Worm (Caenorhabditis elegans) whole organism, L4 larva: ENCODE results near the gene C27B7.7.

Experiments used
- D1046.2 ChIP-seq: fragments of 200-800 bp; sonication (Bioruptor generic); IDR thresholded peaks from 2 replicates; pipeline ENCODE4 v1.3.6; 2022; ENCODE audit warnings: missing genetic modification characterization, missing compliant biosample characterization
- F10B5.3 ChIP-seq: sonication (generic microtip); optimal IDR thresholded peaks from 2 replicates; lab custom pipeline; 2016; ENCODE audit warnings: mild to moderate bottlenecking, missing genetic modification characterization, missing compliant biosample characterization
- F49E8.2 ChIP-seq: sonication (generic microtip); optimal IDR thresholded peaks from 2 replicates; lab custom pipeline; 2016; ENCODE audit warnings: missing compliant biosample characterization, mild to moderate bottlenecking, missing genetic modification characterization, borderline replicate concordance
- T20F7.1 ChIP-seq: fragments of 200-800 bp; sonication (Bioruptor generic); optimal IDR thresholded peaks from 2 replicates; lab custom pipeline; 2018; ENCODE audit warnings: mild to moderate bottlenecking, missing genetic modification characterization, missing compliant biosample characterization
- T26A8.4 ChIP-seq: fragments of 200-800 bp; sonication (Bioruptor generic); IDR thresholded peaks from 2 replicates; pipeline ENCODE4 v1.3.6; 2022; ENCODE audit warnings: missing genetic modification characterization, missing compliant biosample characterization
- Y105C5A.15 ChIP-seq: fragments of 200-800 bp; sonication (Bioruptor generic); IDR thresholded peaks from 2 replicates; pipeline ENCODE4 v1.3.6; 2022; ENCODE audit warnings: missing genetic modification characterization, missing compliant biosample characterization
- Y48G9A.11 ChIP-seq: fragments of 200-800 bp; sonication (Bioruptor generic); IDR thresholded peaks from 2 replicates; pipeline ENCODE4 v1.3.6; 2022; ENCODE audit warnings: missing genetic modification reagents, missing genetic modification characterization, missing compliant biosample characterization
- ZK337.2 ChIP-seq: fragments of 200-800 bp; sonication (Bioruptor generic); IDR thresholded peaks from 2 replicates; pipeline ENCODE4 v1.3.6; 2022; ENCODE audit warnings: missing genetic modification reagents, missing genetic modification characterization, missing compliant biosample characterization
- aha-1 ChIP-seq: fragments of 150-350 bp; peaks from one replicate; lab custom pipeline; 2014; ENCODE audit warnings: missing biosample characterization, missing genetic modification characterization
- ama-1 ChIP-seq: fragments of 150-350 bp; optimal IDR thresholded peaks from 2 replicates; lab custom pipeline; 2014; ENCODE audit warnings: inconsistent platforms, mixed read lengths
- arid-1 ChIP-seq: fragments of 200-800 bp; sonication (Bioruptor generic); conservative IDR thresholded peaks from 2 replicates; pipeline ENCODE4 v1.3.6; 2022; ENCODE audit warnings: missing genetic modification reagents, missing genetic modification characterization, missing compliant biosample characterization
- ceh-28 ChIP-seq: fragments of 150-350 bp; optimal IDR thresholded peaks from 2 replicates; lab custom pipeline; 2014; ENCODE audit warnings: missing biosample characterization, missing genetic modification reagents, missing genetic modification characterization
- cey-2 ChIP-seq: sonication (generic microtip); optimal IDR thresholded peaks from 3 replicates; lab custom pipeline; 2017; ENCODE audit warnings: missing genetic modification characterization, mild to moderate bottlenecking, missing compliant biosample characterization, antibody characterized with exemption, borderline replicate concordance; ENCODE audit not compliant: insufficient read depth
- daf-12 ChIP-seq: fragments of 150-350 bp; optimal IDR thresholded peaks from 2 replicates; lab custom pipeline; 2014; ENCODE audit warnings: missing biosample characterization, missing genetic modification reagents, missing genetic modification characterization
- daf-16 ChIP-seq, 3 experiments: sonication (generic microtip); optimal IDR thresholded peaks; 2 replicates each; lab custom pipeline; 2016 to 2017; ENCODE audit warnings: missing genetic modification characterization in 3 of 3, missing genetic modification reagents in 3 of 3, mild to moderate bottlenecking in 2 of 3, missing compliant biosample characterization in 2 of 3, missing biosample characterization in 1 of 3, moderate library complexity in 1 of 3
- dve-1 ChIP-seq: sonication (generic microtip); optimal IDR thresholded peaks from 2 replicates; lab custom pipeline; 2017; ENCODE audit warnings: antibody characterized with exemption, mild to moderate bottlenecking, missing genetic modification characterization, missing compliant biosample characterization; ENCODE audit not compliant: insufficient read depth
- fkh-10 ChIP-seq: fragments of 150-350 bp; optimal IDR thresholded peaks from 2 replicates; lab custom pipeline; 2014; ENCODE audit warnings: missing biosample characterization, missing genetic modification reagents, missing genetic modification characterization
- fos-1 ChIP-seq: fragments of 150-350 bp; optimal IDR thresholded peaks from 2 replicates; lab custom pipeline; 2014; ENCODE audit warnings: missing biosample characterization, missing genetic modification characterization
- gei-8 ChIP-seq: fragments of 200-800 bp; sonication (Bioruptor generic); optimal IDR thresholded peaks from 2 replicates; lab custom pipeline; 2018; ENCODE audit warnings: mild to moderate bottlenecking, missing genetic modification characterization, missing compliant biosample characterization
- hlh-11 ChIP-seq: fragments of 200-800 bp; sonication (Bioruptor generic); optimal IDR thresholded peaks from 2 replicates; lab custom pipeline; 2018; ENCODE audit warnings: mild to moderate bottlenecking, missing genetic modification characterization, missing compliant biosample characterization
- hlh-30 ChIP-seq: sonication (generic microtip); optimal IDR thresholded peaks from 2 replicates; lab custom pipeline; 2017; ENCODE audit warnings: antibody characterized with exemption, mild to moderate bottlenecking, missing genetic modification characterization, missing compliant biosample characterization; ENCODE audit not compliant: insufficient read depth
- hmg-1.1 ChIP-seq: fragments of 200-800 bp; sonication (Bioruptor generic); IDR thresholded peaks from 2 replicates; pipeline ENCODE4 v1.3.6; 2022; ENCODE audit warnings: missing genetic modification reagents, missing genetic modification characterization, missing compliant biosample characterization
- lin-1 ChIP-seq: fragments of 200-800 bp; sonication (Bioruptor generic); IDR thresholded peaks from 2 replicates; pipeline ENCODE4 v1.3.6; 2022; ENCODE audit warnings: missing genetic modification reagents, missing genetic modification characterization, missing compliant biosample characterization
- lin-15B ChIP-seq: fragments of 150-350 bp; sonication (generic microtip); optimal IDR thresholded peaks from 3 replicates; lab custom pipeline; 2014; ENCODE audit warnings: missing biosample characterization, missing genetic modification characterization
- lir-3 ChIP-seq: sonication (generic microtip); optimal IDR thresholded peaks from 2 replicates; lab custom pipeline; 2016; ENCODE audit warnings: mild to moderate bottlenecking, missing genetic modification characterization, missing compliant biosample characterization
- lsy-2 ChIP-seq, 2 experiments: fragments of 150-350 bp in 1 of 2; sonication (generic microtip) in 1 of 2; optimal IDR thresholded peaks; 2 replicates each; lab custom pipeline; 2014 to 2017; ENCODE audit warnings: missing biosample characterization in 2 of 2, missing genetic modification characterization in 2 of 2
- mdl-1 ChIP-seq, 2 experiments: fragments of 150-350 bp in 1 of 2; sonication (generic microtip) in 1 of 2; optimal IDR thresholded peaks; 2 replicates each; lab custom pipeline; 2014 to 2017; ENCODE audit warnings: missing biosample characterization in 2 of 2, missing genetic modification characterization in 2 of 2
- mdt-29 ChIP-seq: fragments of 200-800 bp; sonication (Bioruptor generic); IDR thresholded peaks from 2 replicates; pipeline ENCODE4 v1.3.6; 2022; ENCODE audit warnings: missing genetic modification reagents, missing genetic modification characterization, missing compliant biosample characterization
- mep-1 ChIP-seq: fragments of 150-350 bp; sonication (generic microtip); optimal IDR thresholded peaks from 3 replicates; lab custom pipeline; 2014; ENCODE audit warnings: missing biosample characterization, missing genetic modification characterization
- mes-2 ChIP-seq: sonication (generic microtip); optimal IDR thresholded peaks from 2 replicates; lab custom pipeline; 2016; ENCODE audit warnings: missing genotype, mild to moderate bottlenecking, missing genetic modification characterization, missing compliant biosample characterization; ENCODE audit not compliant: poor library complexity, severe bottlenecking
- mxl-3 ChIP-seq: fragments of 200-800 bp; sonication (Bioruptor generic); optimal IDR thresholded peaks from 2 replicates; lab custom pipeline; 2018; ENCODE audit warnings: mild to moderate bottlenecking, missing genetic modification characterization, missing compliant biosample characterization
- nhr-10 ChIP-seq: fragments of 150-350 bp; optimal IDR thresholded peaks from 2 replicates; lab custom pipeline; 2014; ENCODE audit warnings: missing biosample characterization, missing genetic modification characterization
- nhr-11 ChIP-seq: fragments of 150-350 bp; optimal IDR thresholded peaks from 2 replicates; lab custom pipeline; 2014; ENCODE audit warnings: missing biosample characterization, missing genetic modification characterization
- nhr-25 ChIP-seq: sonication (generic microtip); optimal IDR thresholded peaks from 2 replicates; lab custom pipeline; 2017; ENCODE audit warnings: missing genetic modification characterization, mild to moderate bottlenecking, missing compliant biosample characterization, antibody characterized with exemption, moderate library complexity, borderline replicate concordance; ENCODE audit not compliant: insufficient read depth
- nhr-28 ChIP-seq: fragments of 150-350 bp; optimal IDR thresholded peaks from 2 replicates; lab custom pipeline; 2014; ENCODE audit warnings: missing biosample characterization, missing genetic modification characterization
- nhr-48 ChIP-seq: sonication (generic microtip); optimal IDR thresholded peaks from 2 replicates; lab custom pipeline; 2016; ENCODE audit warnings: mild to moderate bottlenecking, missing genetic modification characterization, missing compliant biosample characterization
- nhr-77 ChIP-seq: fragments of 150-350 bp; optimal IDR thresholded peaks from 2 replicates; lab custom pipeline; 2014; ENCODE audit warnings: missing biosample characterization, missing genetic modification characterization
- pha-4 ChIP-seq, 2 experiments: fragments of 150-350 bp in 1 of 2; fragments of 200-800 bp in 1 of 2; sonication (Bioruptor generic) in 1 of 2; IDR thresholded peaks in 1 of 2; optimal IDR thresholded peaks in 1 of 2; 2 replicates each; pipeline versions ENCODE4 v1.3.6 to Lab custom; 2014 to 2022; ENCODE audit warnings: missing genetic modification characterization in 2 of 2, missing genetic modification reagents in 2 of 2, missing biosample characterization in 1 of 2, missing compliant biosample characterization in 1 of 2
- saeg-2 ChIP-seq: fragments of 200-800 bp; sonication (Bioruptor generic); IDR thresholded peaks from 2 replicates; pipeline ENCODE4 v1.3.6; 2022; ENCODE audit warnings: missing genetic modification reagents, missing genetic modification characterization, missing compliant biosample characterization
- sdz-12 ChIP-seq: fragments of 200-800 bp; sonication (Bioruptor generic); optimal IDR thresholded peaks from 2 replicates; lab custom pipeline; 2018; ENCODE audit warnings: mild to moderate bottlenecking, missing genetic modification characterization, missing compliant biosample characterization
- snpc-1.2 ChIP-seq: fragments of 200-800 bp; sonication (Bioruptor generic); IDR thresholded peaks from 2 replicates; pipeline ENCODE4 v1.3.6; 2022; ENCODE audit warnings: missing genetic modification reagents, missing genetic modification characterization, missing compliant biosample characterization
- snpc-4 ChIP-seq: fragments of 150-350 bp; optimal IDR thresholded peaks from 2 replicates; lab custom pipeline; 2014; ENCODE audit warnings: missing biosample characterization, missing genetic modification characterization
- unc-62 ChIP-seq, 3 experiments: fragments of 150-350 bp in 1 of 3; sonication (generic microtip); optimal IDR thresholded peaks in 2 of 3; peaks in 1 of 3; 1 replicate in 1 of 3; 2 replicates in 2 of 3; lab custom pipeline; 2014 to 2017; ENCODE audit warnings: missing biosample characterization in 3 of 3, missing genetic modification characterization in 3 of 3, missing genetic modification reagents in 3 of 3, missing genotype in 1 of 3
- vab-7 ChIP-seq: fragments of 200-800 bp; sonication (Bioruptor generic); IDR thresholded peaks from 2 replicates; pipeline ENCODE4 v1.3.6; 2022; ENCODE audit warnings: missing genetic modification reagents, missing genetic modification characterization, missing compliant biosample characterization

C27B7.7 gene

DNA sequence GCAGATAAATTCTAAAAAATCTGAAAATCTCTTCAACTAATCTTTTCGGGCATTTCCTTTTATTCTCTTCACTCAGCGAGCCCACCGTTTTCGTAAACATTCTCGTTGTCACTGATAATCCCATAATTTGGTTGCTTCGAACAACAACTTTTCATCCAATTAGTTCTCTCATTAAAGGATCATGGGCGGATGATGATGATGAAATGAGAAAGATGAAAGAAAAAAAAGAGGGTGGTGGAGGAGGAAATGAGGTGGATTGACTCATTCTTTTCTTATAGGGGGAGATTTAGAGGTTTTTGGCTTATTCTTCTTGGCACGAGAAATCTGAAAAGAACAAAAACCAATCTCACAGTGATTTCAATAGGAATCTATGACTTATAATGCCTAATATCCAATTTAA lies 14.3 kb downstream of the C27B7.7 start:
- TF ChIP-seq saeg-2 (GFP tag; lab: Robert Waterston, UW) (no peak), nhr-28 (no peak), T20F7.1 (GFP tag; lab: Kevin White, UChicago) (no peak), lin-1 (no peak), nhr-10 (tag; lab: Kevin White, UChicago) (no peak), fos-1 (no peak), mep-1 (tag; lab: Kevin White, UChicago) (no peak), unc-62 (GFP tag; optimal IDR thresholded peaks at IDR 0.05 in 1 of 2; lab: Kevin White, UChicago) (no peak), unc-62 (tag; optimal IDR thresholded peaks at IDR 0.05; lab: Kevin White, UChicago) (no peak), fkh-10 (no peak), sdz-12 (GFP tag; lab: Kevin White, UChicago) (no peak), F10B5.3 (tag; lab: Kevin White, UChicago) (no peak), lir-3 (no peak), daf-12 (no peak), pha-4 (GFP tag; IDR thresholded peaks at IDR 0.05; lab: Robert Waterston, UW) (no peak), pha-4 (tag; optimal IDR thresholded peaks at IDR 0.05; lab: Kevin White, UChicago) (no peak)

DNA sequence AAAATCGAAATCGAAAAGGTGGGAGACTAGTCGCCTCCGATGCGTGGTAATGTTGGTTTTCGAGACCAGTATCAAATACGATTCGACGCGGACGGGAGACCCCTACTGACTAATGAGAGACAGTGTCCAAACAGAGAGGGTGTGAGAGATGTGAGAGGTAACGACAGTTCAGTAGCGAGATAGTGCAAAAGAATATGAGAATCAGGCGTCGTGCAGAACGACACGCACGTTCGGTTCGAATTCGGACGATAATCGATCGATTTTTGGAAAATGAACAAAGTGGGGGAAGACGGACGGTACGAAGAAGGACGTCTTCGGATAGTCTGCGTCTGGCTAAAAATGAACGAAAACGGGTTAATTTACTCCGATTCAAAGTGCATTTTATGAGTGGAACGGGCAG lies 15.1 kb downstream of the C27B7.7 start, which contains the start of gene D1046.16:
D1046.16 (plus strand) TSS at position 195 of the 400 bp plus-strand sequence.
- TF ChIP-seq nhr-28, result peak; percentile 58
- TF ChIP-seq mdt-29 (GFP tag; lab: Robert Waterston, UW), result peak; percentile 41; the same call in 1 of the 2 replicates
- no peak for TF ChIP-seq saeg-2 (GFP tag; lab: Robert Waterston, UW)
- peak; percentile 19 for TF ChIP-seq dve-1 (tag; lab: Kevin White, UChicago)
- TF ChIP-seq ceh-28 (tag; lab: Kevin White, UChicago), result peak; percentile 50
- peak; percentile 2 for TF ChIP-seq nhr-77 (tag; lab: Kevin White, UChicago)
- no peak for TF ChIP-seq snpc-4
- TF ChIP-seq F49E8.2 (tag; lab: Kevin White, UChicago), result no peak
- peak; percentile 39 for TF ChIP-seq hlh-11 (tag; lab: Kevin White, UChicago)
- TF ChIP-seq daf-16 (GFP tag; optimal IDR thresholded peaks at IDR 0.05; lab: Kevin White, UChicago), result no peak
- peak; percentile 20 for TF ChIP-seq daf-16 (tag; optimal IDR thresholded peaks at IDR 0.05; lab: Kevin White, UChicago)
- peak in 1 of 2 experiments; percentile 46 for TF ChIP-seq mdl-1 (tag; optimal IDR thresholded peaks at IDR 0.05; lab: Kevin White, UChicago)
- TF ChIP-seq hmg-1.1, result 0 out of 2 replicates have a peak, but pooled peaks have one; percentile 43
- peak in 1 of 2 experiments; percentile 15 for TF ChIP-seq unc-62 (GFP tag; optimal IDR thresholded peaks at IDR 0.05 in 1 of 2; lab: Kevin White, UChicago)
- no peak for TF ChIP-seq unc-62 (tag; optimal IDR thresholded peaks at IDR 0.05; lab: Kevin White, UChicago)
- peak; percentile 3 for TF ChIP-seq hlh-30 (tag; lab: Kevin White, UChicago)
- no peak for TF ChIP-seq snpc-1.2 (GFP tag; lab: Robert Waterston, UW)
- TF ChIP-seq D1046.2 (GFP tag; lab: Robert Waterston, UW), result peak; percentile 82
- peak; percentile 53 for TF ChIP-seq mxl-3
- TF ChIP-seq nhr-25 (tag; lab: Kevin White, UChicago), result peak; percentile 41
- peak; percentile 56 for TF ChIP-seq mes-2 (tag; lab: Kevin White, UChicago)
- no peak for TF ChIP-seq lsy-2 (tag; optimal IDR thresholded peaks at IDR 0.05; lab: Kevin White, UChicago)

DNA sequence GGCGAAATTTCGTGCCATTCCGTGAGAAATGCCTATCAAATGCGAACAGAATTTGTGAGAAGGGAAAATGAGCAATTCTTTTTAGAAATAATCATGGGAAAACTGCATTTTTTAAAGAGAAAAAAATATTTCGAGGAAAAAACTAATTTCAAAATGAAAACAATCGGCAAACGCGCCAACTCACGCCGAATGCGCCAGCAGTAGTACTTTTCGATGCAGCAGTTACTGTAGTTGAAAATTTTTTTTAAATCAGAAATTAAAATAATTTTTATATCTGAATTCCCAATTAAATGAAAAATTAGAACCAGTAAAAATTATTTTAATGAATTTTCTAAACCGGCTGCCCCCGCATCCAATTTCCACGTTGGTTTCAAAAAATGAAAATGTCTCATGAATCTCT lies 16.5 kb downstream of the C27B7.7 start:
- TF ChIP-seq vab-7 (GFP tag; lab: Robert Waterston, UW), result no peak
- TF ChIP-seq snpc-1.2 (GFP tag; lab: Robert Waterston, UW), result peak; percentile 53; the same call in 1 of the 2 replicates
- TF ChIP-seq, all 104 proteins: peak for 1

DNA sequence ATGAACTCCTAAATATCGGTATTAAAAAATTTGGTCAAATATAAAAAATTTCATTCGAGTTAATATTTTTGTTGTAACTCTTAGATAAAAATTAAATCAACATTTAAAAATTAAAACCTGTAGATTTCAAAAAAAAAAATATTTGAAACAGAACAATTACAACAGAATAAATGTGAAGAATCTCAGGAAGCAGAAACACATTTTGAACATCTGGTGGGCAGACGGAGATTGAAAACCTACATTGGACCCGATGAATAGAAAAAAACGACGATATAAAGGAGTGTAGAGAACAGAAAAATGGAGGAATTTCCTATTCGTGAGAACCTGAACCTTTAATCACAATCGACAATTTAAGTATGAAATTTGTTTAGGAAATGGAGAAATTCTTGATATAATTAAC lies 17.3 kb downstream of the C27B7.7 start:
- TF ChIP-seq snpc-1.2 (GFP tag; lab: Robert Waterston, UW) (no peak), Y48G9A.11 (no peak), lin-15B (tag; lab: Kevin White, UChicago) (no peak), F49E8.2 (tag; lab: Kevin White, UChicago) (no peak), nhr-48 (tag; lab: Kevin White, UChicago) (no peak), T26A8.4 (no peak), ama-1 (lab: Kevin White, UChicago) (no peak), cey-2 (no peak), nhr-11 (no peak), aha-1 (tag; lab: Kevin White, UChicago) (no peak), Y105C5A.15 (GFP tag; lab: Robert Waterston, UW) (no peak), ZK337.2 (GFP tag; lab: Robert Waterston, UW) (no peak), gei-8 (GFP tag; lab: Kevin White, UChicago) (no peak), arid-1 (no peak)
